Worm (Caenorhabditis elegans): Measurements from ENCODE around the gene T18D3.5.

- TF ChIP-seq hlh-30 (tag; optimal IDR thresholded peaks at IDR 0.05; ENCODE audit: insufficient read depth) (peak; percentile 34), zag-1 (tag; optimal IDR thresholded peaks at IDR 0.05) (no peak), unc-130 (GFP tag; optimal IDR thresholded peaks at IDR 0.05) (no peak), nhr-11 (tag; optimal IDR thresholded peaks at IDR 0.05) (peak; percentile 41), F10B5.3 (tag; optimal IDR thresholded peaks at IDR 0.05) (no peak), snpc-4 (tag; optimal IDR thresholded peaks at IDR 0.05) (no peak), ceh-28 (tag; optimal IDR thresholded peaks at IDR 0.05) (peak; percentile 14), hmg-1.1 (GFP tag; IDR thresholded peaks at IDR 0.05) (0 out of 2 replicates have a peak, but pooled peaks have one; percentile 44), ama-1 (optimal IDR thresholded peaks at IDR 0.05) (peak; percentile 17), unc-39 (tag; optimal IDR thresholded peaks at IDR 0.05) (no peak), mep-1 (tag; optimal IDR thresholded peaks at IDR 0.05) (peak; percentile 79), ztf-11 (tag; optimal IDR thresholded peaks at IDR 0.05) (no peak)
Measured at ce11 chrX:12454290-12454795, 9.3 kb upstream of the T18D3.5 start, which contains the start of the genes T18D3.9 and T18D3.1.
